Fruit fly (Drosophila melanogaster) whole organism, embryonic: ENCODE results near the gene CG8112.

ENCODE experiments used
- BtbVII ChIP-seq: fragments of 200-800 bp; sonication (Bioruptor generic); optimal IDR thresholded peaks from 3 replicates; lab custom pipeline; 2017; ENCODE audit warnings: missing biosample characterization, mild to moderate bottlenecking, missing genetic modification characterization
- CG10979 ChIP-seq: fragments of 200-800 bp; sonication (Bioruptor generic); optimal IDR thresholded peaks from 2 replicates; lab custom pipeline; 2018; ENCODE audit warnings: missing biosample characterization, mild to moderate bottlenecking, missing genetic modification characterization, moderate library complexity
- CG11723 ChIP-seq: fragments of 200-800 bp; sonication (Bioruptor generic); optimal IDR thresholded peaks from 2 replicates; lab custom pipeline; 2017; ENCODE audit warnings: missing biosample characterization, mild to moderate bottlenecking, missing genetic modification characterization
- CG15696 ChIP-seq: fragments of 200-800 bp; sonication (Bioruptor generic); optimal IDR thresholded peaks from 2 replicates; lab custom pipeline; 2019; ENCODE audit warnings: missing biosample characterization, mild to moderate bottlenecking, missing genetic modification characterization, moderate library complexity
- CG1603 ChIP-seq: fragments of 200-800 bp; sonication (Bioruptor generic); optimal IDR thresholded peaks from 2 replicates; lab custom pipeline; 2019; ENCODE audit warnings: missing biosample characterization, mild to moderate bottlenecking, missing genetic modification characterization, moderate library complexity
- CG18599 ChIP-seq: fragments of 200-800 bp; sonication (Bioruptor generic); optimal IDR thresholded peaks from 3 replicates; lab custom pipeline; 2017; ENCODE audit warnings: missing biosample characterization, missing genetic modification characterization, mild to moderate bottlenecking, moderate library complexity, missing genetic modification reagents
- CG2199 ChIP-seq: fragments of 200-800 bp; sonication (Bioruptor generic); IDR thresholded peaks from 3 replicates; pipeline ENCODE4 v1.3.6; 2022; ENCODE audit warnings: missing biosample characterization, missing genetic modification characterization
- CG2712 ChIP-seq: fragments of 200-800 bp; optimal IDR thresholded peaks from 3 replicates; lab custom pipeline; 2019; ENCODE audit warnings: missing biosample characterization, mild to moderate bottlenecking, missing genetic modification characterization, moderate library complexity
- CG4360 ChIP-seq: fragments of 200-800 bp; sonication (Bioruptor generic); IDR thresholded peaks from 2 replicates; pipeline ENCODE4 v1.3.6; 2022; ENCODE audit warnings: missing biosample characterization, missing genetic modification characterization
- CG7556 ChIP-seq: fragments of 200-800 bp; sonication (Bioruptor generic); optimal IDR thresholded peaks from 2 replicates; lab custom pipeline; 2017; ENCODE audit warnings: missing biosample characterization, mild to moderate bottlenecking, missing genetic modification characterization
- CG7963 ChIP-seq: fragments of 200-800 bp; sonication (Bioruptor generic); IDR thresholded peaks from 3 replicates; pipeline ENCODE4 v1.3.6; 2022; ENCODE audit warnings: missing biosample characterization, missing genetic modification characterization; ENCODE audit not compliant: partially characterized antibody
- Camta ChIP-seq: fragments of 200-800 bp; sonication (Bioruptor generic); optimal IDR thresholded peaks from 2 replicates; lab custom pipeline; 2016; ENCODE audit warnings: missing biosample characterization, missing genetic modification characterization
- Fer1 ChIP-seq: fragments of 200-800 bp; sonication (Bioruptor generic); optimal IDR thresholded peaks from 2 replicates; lab custom pipeline; 2017; ENCODE audit warnings: missing biosample characterization, mild to moderate bottlenecking, missing genetic modification characterization
- HHEX ChIP-seq: fragments of 200-800 bp; sonication (Bioruptor generic); optimal IDR thresholded peaks from 3 replicates; lab custom pipeline; 2017; ENCODE audit warnings: missing biosample characterization, mild to moderate bottlenecking, missing genetic modification characterization, missing genetic modification reagents
- Oaz ChIP-seq: fragments of 200-800 bp; sonication (Bioruptor generic); IDR thresholded peaks from 2 replicates; pipeline ENCODE4 v1.3.6; 2022; ENCODE audit warnings: missing biosample characterization, missing genetic modification characterization
- Sry-β ChIP-seq: fragments of 200-800 bp; sonication (Bioruptor generic); optimal IDR thresholded peaks from 2 replicates; lab custom pipeline; 2018; ENCODE audit warnings: missing biosample characterization, mild to moderate bottlenecking, missing genetic modification characterization, moderate library complexity
- Stat92E ChIP-seq, 3 experiments: fragments of >200 bp in 2 of 3; fragments of 200-800 bp in 1 of 3; sonication (Bioruptor generic) in 1 of 3; optimal IDR thresholded peaks; 2 replicates each; lab custom pipeline; 2017 to 2019; ENCODE audit warnings: missing biosample characterization in 3 of 3, missing genetic modification characterization in 3 of 3, mild to moderate bottlenecking in 1 of 3, moderate library complexity in 1 of 3
- ase ChIP-seq: fragments of 200-800 bp; sonication (Bioruptor generic); IDR thresholded peaks from 3 replicates; pipeline ENCODE4 v1.3.6; 2022; ENCODE audit warnings: missing biosample characterization, missing genetic modification characterization
- ato ChIP-seq: fragments of 200-800 bp; sonication (Bioruptor generic); IDR thresholded peaks from 2 replicates; pipeline ENCODE4 v1.3.6; 2022; ENCODE audit warnings: missing biosample characterization, missing genetic modification characterization; ENCODE audit not compliant: partially characterized antibody
- bowl ChIP-seq: fragments of 200-800 bp; sonication (Bioruptor generic); IDR thresholded peaks from 2 replicates; pipeline ENCODE4 v1.3.6; 2022; ENCODE audit warnings: missing biosample characterization, missing genetic modification characterization
- cad ChIP-seq: fragments of >200 bp; optimal IDR thresholded peaks from 2 replicates; lab custom pipeline; 2017; ENCODE audit warnings: missing biosample characterization, missing genetic modification characterization
- cas ChIP-seq: fragments of 200-800 bp; sonication (Bioruptor generic); IDR thresholded peaks from 2 replicates; pipeline ENCODE4 v1.3.6; 2022; ENCODE audit warnings: missing biosample characterization, missing genetic modification characterization
- corto ChIP-seq: fragments of 200-800 bp; sonication (Bioruptor generic); optimal IDR thresholded peaks from 2 replicates; lab custom pipeline; 2016; ENCODE audit warnings: missing biosample characterization, mild to moderate bottlenecking, missing genetic modification characterization, moderate library complexity
- dm ChIP-seq: fragments of 200-800 bp; sonication (Bioruptor generic); optimal IDR thresholded peaks from 3 replicates; lab custom pipeline; 2016; ENCODE audit warnings: missing biosample characterization, missing genetic modification characterization
- ems ChIP-seq: fragments of 200-800 bp; sonication (Bioruptor generic); optimal IDR thresholded peaks from 3 replicates; lab custom pipeline; 2016; ENCODE audit warnings: missing biosample characterization, missing genetic modification characterization
- esg ChIP-seq: fragments of 200-800 bp; sonication (Bioruptor generic); conservative IDR thresholded peaks from 2 replicates; pipeline ENCODE4 v1.3.6; 2022; ENCODE audit warnings: missing biosample characterization, missing genetic modification characterization
- hbn ChIP-seq: fragments of 200-800 bp; sonication (Bioruptor generic); IDR thresholded peaks from 2 replicates; pipeline ENCODE4 v1.3.6; 2022; ENCODE audit warnings: missing biosample characterization, missing genetic modification characterization; ENCODE audit not compliant: partially characterized antibody
- kah ChIP-seq: fragments of 200-800 bp; sonication (Bioruptor generic); optimal IDR thresholded peaks from 2 replicates; lab custom pipeline; 2018; ENCODE audit warnings: missing biosample characterization, mild to moderate bottlenecking, missing genetic modification characterization
- nom ChIP-seq: fragments of 200-800 bp; sonication (Bioruptor generic); optimal IDR thresholded peaks from 2 replicates; lab custom pipeline; 2017; ENCODE audit warnings: missing biosample characterization, missing genetic modification characterization, mild to moderate bottlenecking, moderate library complexity, missing genetic modification reagents
- otp ChIP-seq: fragments of 200-800 bp; sonication (Bioruptor generic); IDR thresholded peaks from 3 replicates; pipeline ENCODE4, ENCODE4 v1.3.6; 2022; ENCODE audit warnings: missing biosample characterization, missing genetic modification characterization
- pros ChIP-seq: fragments of 200-800 bp; sonication (Bioruptor generic); optimal IDR thresholded peaks from 3 replicates; lab custom pipeline; 2019; ENCODE audit warnings: missing biosample characterization, mild to moderate bottlenecking, missing genetic modification characterization, moderate library complexity
- row ChIP-seq: fragments of 200-800 bp; sonication (Bioruptor generic); IDR thresholded peaks from 3 replicates; pipeline ENCODE4 v1.3.6; 2022; ENCODE audit warnings: missing biosample characterization, missing genetic modification characterization
- slou ChIP-seq: fragments of 200-800 bp; sonication (Bioruptor generic); optimal IDR thresholded peaks from 3 replicates; lab custom pipeline; 2016; ENCODE audit warnings: missing biosample characterization, missing genetic modification characterization
- tap ChIP-seq: fragments of 200-800 bp; optimal IDR thresholded peaks from 3 replicates; lab custom pipeline; 2019; ENCODE audit warnings: missing biosample characterization, mild to moderate bottlenecking, missing genetic modification characterization, moderate library complexity
- trem ChIP-seq: fragments of 200-800 bp; optimal IDR thresholded peaks from 3 replicates; lab custom pipeline; 2019; ENCODE audit warnings: missing biosample characterization, mild to moderate bottlenecking, missing genetic modification characterization, moderate library complexity
- vnd ChIP-seq: fragments of 200-800 bp; sonication (Bioruptor generic); IDR thresholded peaks from 3 replicates; pipeline ENCODE4 v1.3.6; 2022; ENCODE audit warnings: missing biosample characterization, missing genetic modification characterization; ENCODE audit not compliant: partially characterized antibody

Gene CG8112

dm6 chr3R:8731597-8732263 lies 19.0 kb downstream of the CG8112 start, which contains the start of the genes M1BP and CG8202 (continued):
- TF ChIP-seq ato (GFP tag; lab: Robert Waterston, UW): no peak
- TF ChIP-seq dm (GFP tag; lab: Kevin White, UChicago): no peak
- TF ChIP-seq hbn (GFP tag; lab: Robert Waterston, UW): no peak
- peak; percentile 52; the same call in 1 of the 3 replicates for TF ChIP-seq ase (GFP tag; lab: Robert Waterston, UW)
- TF ChIP-seq HHEX (GFP tag; lab: Kevin White, UChicago): peak; percentile 86
- peak; percentile 27 for TF ChIP-seq ems (GFP tag; lab: Kevin White, UChicago)
- TF ChIP-seq, all 482 proteins: peak for 329

- TF ChIP-seq esg (GFP tag; lab: Robert Waterston, UW) (no peak), CG2199 (GFP tag; lab: Robert Waterston, UW) (peak; percentile 92; the same call in 2 of the 3 replicates), Stat92E (GFP tag; optimal IDR thresholded peaks at IDR 0.05; lab: Kevin White, UChicago) (peak in 1 of 3 experiments; percentile 27), pros (GFP tag; lab: Kevin White, UChicago) (peak; percentile 10), nom (GFP tag; lab: Kevin White, UChicago) (peak; percentile 36), vnd (GFP tag; lab: Robert Waterston, UW) (no peak), CG4360 (GFP tag; lab: Robert Waterston, UW) (no peak), CG18599 (GFP tag; lab: Kevin White, UChicago) (peak; percentile 9), CG11723 (GFP tag; lab: Kevin White, UChicago) (no peak), CG10979 (peak; percentile 7), slou (GFP tag; lab: Kevin White, UChicago) (no peak), trem (tag; lab: Kevin White, UChicago) (peak; percentile 15), Oaz (GFP tag; lab: Robert Waterston, UW) (no peak), CG2712 (peak; percentile 4), row (peak; percentile 14; the same call in 1 of the 3 replicates), CG7556 (GFP tag; lab: Kevin White, UChicago) (no peak), bowl (GFP tag; lab: Robert Waterston, UW) (no peak), Sry-β (GFP tag; lab: Kevin White, UChicago) (peak; percentile 82), cas (no peak), Camta (no peak), CG7963 (0 out of 3 replicates have a peak, but pooled peaks have one; percentile 18), Fer1 (GFP tag; lab: Kevin White, UChicago) (peak; percentile 18), kah (no peak), cad (GFP tag; lab: Kevin White, UChicago) (no peak), CG15696 (tag; lab: Kevin White, UChicago) (no peak), CG1603 (tag; lab: Kevin White, UChicago) (no peak), BtbVII (no peak), otp (GFP tag; lab: Robert Waterston, UW) (no peak), corto (GFP tag; lab: Kevin White, UChicago) (no peak), tap (tag; lab: Kevin White, UChicago) (peak; percentile 27)
Measured at dm6 chr3R:8739161-8739783, 26.5 kb downstream of the CG8112 start.
